Fruit fly (Drosophila melanogaster): ENCODE results near the gene polybromo.

polybromo gene

dm6 chr3R:24809576-24810279, 4.7 kb upstream of the polybromo start:
- peak; percentile 72 for TF ChIP-seq h (GFP tag; optimal IDR thresholded peaks at IDR 0.05)
- peak; percentile 16 for TF ChIP-seq br (GFP tag; optimal IDR thresholded peaks at IDR 0.05)
- TF ChIP-seq sv (GFP tag; optimal IDR thresholded peaks at IDR 0.05): peak; percentile 35
- TF ChIP-seq CG32264 (GFP tag; optimal IDR thresholded peaks at IDR 0.05): peak; percentile 6
- no peak for TF ChIP-seq Mio (GFP tag; optimal IDR thresholded peaks at IDR 0.05)
- TF ChIP-seq rgr (GFP tag; optimal IDR thresholded peaks at IDR 0.05): peak; percentile 79
- TF ChIP-seq Hr83 (GFP tag; optimal IDR thresholded peaks at IDR 0.05; ENCODE audit: poor library complexity, severe bottlenecking): peak; percentile 89
- TF ChIP-seq OdsH (GFP tag; optimal IDR thresholded peaks at IDR 0.05): peak; percentile 64
- no peak for TF ChIP-seq lola (GFP tag; optimal IDR thresholded peaks at IDR 0.05)

- no peak for TF ChIP-seq psq (GFP tag; optimal IDR thresholded peaks at IDR 0.05)
- no peak for TF ChIP-seq brk (GFP tag; optimal IDR thresholded peaks at IDR 0.05)
- TF ChIP-seq CrebA (GFP tag; optimal IDR thresholded peaks at IDR 0.05; ENCODE audit: borderline replicate concordance): no peak
- TF ChIP-seq N (GFP tag; optimal IDR thresholded peaks at IDR 0.05): no peak
- no peak for TF ChIP-seq sv (GFP tag; optimal IDR thresholded peaks at IDR 0.05)
- no peak for TF ChIP-seq Dfd (GFP tag; optimal IDR thresholded peaks at IDR 0.05)
- TF ChIP-seq jim (GFP tag; optimal IDR thresholded peaks at IDR 0.05): no peak
- TF ChIP-seq woc (GFP tag; optimal IDR thresholded peaks at IDR 0.05): no peak
- no peak for TF ChIP-seq dsf (GFP tag; optimal IDR thresholded peaks at IDR 0.05; ENCODE audit: borderline replicate concordance)
- no peak for TF ChIP-seq Dif (GFP tag; optimal IDR thresholded peaks at IDR 0.05; ENCODE audit: partially characterized antibody)
- TF ChIP-seq rgr (GFP tag; optimal IDR thresholded peaks at IDR 0.05): no peak
- TF ChIP-seq Abd-B (GFP tag; optimal IDR thresholded peaks at IDR 0.05): no peak
- no peak for TF ChIP-seq Hr83 (GFP tag; optimal IDR thresholded peaks at IDR 0.05; ENCODE audit: poor library complexity, severe bottlenecking)
- no peak for TF ChIP-seq Mio (GFP tag; optimal IDR thresholded peaks at IDR 0.05)
- TF ChIP-seq Hr78 (GFP tag; optimal IDR thresholded peaks at IDR 0.05): no peak
- TF ChIP-seq h (GFP tag; optimal IDR thresholded peaks at IDR 0.05): no peak
- no peak for TF ChIP-seq dl (GFP tag; optimal IDR thresholded peaks at IDR 0.05; ENCODE audit: insufficient read depth in 1 of 2, partially characterized antibody in 2 of 2)
- TF ChIP-seq ey (GFP tag; optimal IDR thresholded peaks at IDR 0.05): no peak
- TF ChIP-seq Myc (optimal IDR thresholded peaks at IDR 0.05): no peak
- no peak for TF ChIP-seq fru (GFP tag; optimal IDR thresholded peaks at IDR 0.05)
These were observed 2.3 kb upstream of the polybromo start, which contains the start of gene CG6980 for dm6 chr3R:24807321-24807720. CG6980 (plus strand) TSS chr3R:24807621.

dm6 chr3R:24799503-24799902, 5.6 kb downstream of the polybromo start, which contains the start of gene Ude:
Ude (minus strand) TSS chr3R:24799668.
- TF ChIP-seq dl (GFP tag; optimal IDR thresholded peaks at IDR 0.05; ENCODE audit: insufficient read depth in 1 of 2, partially characterized antibody in 2 of 2) (peak in 1 of 2 experiments; percentile 44), Dif (GFP tag; optimal IDR thresholded peaks at IDR 0.05; ENCODE audit: partially characterized antibody) (peak; percentile 65), N (GFP tag; optimal IDR thresholded peaks at IDR 0.05) (no peak), Vsx2 (GFP tag; optimal IDR thresholded peaks at IDR 0.05; ENCODE audit: partially characterized antibody) (peak; percentile 59), psq (GFP tag; optimal IDR thresholded peaks at IDR 0.05) (peak; percentile 11)

dm6 chr3R:24798595-24798994, 6.5 kb downstream of the polybromo start:
- TF ChIP-seq ey (GFP tag; optimal IDR thresholded peaks at IDR 0.05) (no peak), N (GFP tag; optimal IDR thresholded peaks at IDR 0.05) (no peak), usp (GFP tag; optimal IDR thresholded peaks at IDR 0.05) (no peak), dsf (GFP tag; optimal IDR thresholded peaks at IDR 0.05; ENCODE audit: borderline replicate concordance) (no peak), Myc (optimal IDR thresholded peaks at IDR 0.05) (no peak), Mio (GFP tag; optimal IDR thresholded peaks at IDR 0.05) (no peak), GATAd (GFP tag; optimal IDR thresholded peaks at IDR 0.05) (no peak), fru (GFP tag; optimal IDR thresholded peaks at IDR 0.05) (no peak), dmrt93B (GFP tag; optimal IDR thresholded peaks at IDR 0.05) (no peak), foxo (GFP tag; optimal IDR thresholded peaks at IDR 0.05) (no peak), pan (optimal IDR thresholded peaks at IDR 0.05) (no peak), Abd-B (GFP tag; optimal IDR thresholded peaks at IDR 0.05) (no peak), Vsx2 (GFP tag; optimal IDR thresholded peaks at IDR 0.05; ENCODE audit: partially characterized antibody) (no peak), tai (GFP tag; optimal IDR thresholded peaks at IDR 0.05) (no peak), dl (GFP tag; optimal IDR thresholded peaks at IDR 0.05; ENCODE audit: insufficient read depth in 1 of 2, partially characterized antibody in 2 of 2) (no peak), lola (GFP tag; optimal IDR thresholded peaks at IDR 0.05) (no peak), brk (GFP tag; optimal IDR thresholded peaks at IDR 0.05) (no peak)
